Worm (Caenorhabditis elegans): ENCODE results near the gene F19G12.1.

Gene F19G12.1

DNA sequence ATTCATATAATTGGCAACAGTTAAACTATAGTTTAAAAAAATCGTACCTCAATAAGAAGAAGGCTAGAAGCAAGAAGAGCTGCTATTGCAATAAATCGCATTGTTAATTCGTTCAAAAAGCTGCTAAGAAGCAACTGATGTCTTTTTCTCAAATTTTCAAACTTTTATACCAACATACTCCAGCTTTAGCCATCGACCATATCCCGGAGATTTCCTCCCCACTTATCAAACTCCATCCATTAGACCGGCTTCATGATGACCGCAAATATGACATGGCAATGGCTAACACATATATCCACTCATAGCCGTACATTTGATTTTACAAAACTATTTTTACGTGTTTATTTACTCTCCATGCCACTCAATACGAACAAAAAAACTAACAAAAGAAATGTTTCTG is 20.3 kb upstream of the F19G12.1 start, which contains the start of gene abu-2:
TSS of gene abu-2 (minus strand) at position 101 of the 400 bp plus-strand sequence.
- TF ChIP-seq him-1 (tag; optimal IDR thresholded peaks at IDR 0.05) (no peak), W03F9.2 (tag; optimal IDR thresholded peaks at IDR 0.05) (no peak), dao-5 (tag; optimal IDR thresholded peaks at IDR 0.05) (no peak)

DNA sequence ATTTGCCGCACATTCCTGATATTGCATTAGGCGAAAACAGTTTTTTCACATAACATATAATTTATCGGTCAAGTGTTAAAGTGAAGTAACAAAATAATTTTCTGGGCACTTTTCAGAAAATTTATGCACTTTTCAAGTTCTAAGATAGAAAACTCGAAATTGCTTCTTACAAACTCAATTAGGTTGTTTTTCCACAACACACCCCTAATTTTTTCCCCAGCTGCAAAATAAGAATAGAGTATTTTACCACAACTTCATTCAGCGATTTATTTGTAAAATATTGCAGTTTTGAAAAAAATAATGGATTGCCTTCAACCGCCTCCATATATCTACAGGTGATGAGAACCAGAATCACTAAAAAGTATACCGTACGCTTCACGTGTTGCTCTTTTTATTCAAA is 18.0 kb upstream of the F19G12.1 start, which contains the start of gene srh-19:
TSS of gene srh-19 (plus strand) at position 301 of the 400 bp plus-strand sequence.
- no peak for TF ChIP-seq dao-5 (tag; optimal IDR thresholded peaks at IDR 0.05)
- TF ChIP-seq W03F9.2 (tag; optimal IDR thresholded peaks at IDR 0.05), result no peak
- no peak for TF ChIP-seq him-1 (tag; optimal IDR thresholded peaks at IDR 0.05)

DNA sequence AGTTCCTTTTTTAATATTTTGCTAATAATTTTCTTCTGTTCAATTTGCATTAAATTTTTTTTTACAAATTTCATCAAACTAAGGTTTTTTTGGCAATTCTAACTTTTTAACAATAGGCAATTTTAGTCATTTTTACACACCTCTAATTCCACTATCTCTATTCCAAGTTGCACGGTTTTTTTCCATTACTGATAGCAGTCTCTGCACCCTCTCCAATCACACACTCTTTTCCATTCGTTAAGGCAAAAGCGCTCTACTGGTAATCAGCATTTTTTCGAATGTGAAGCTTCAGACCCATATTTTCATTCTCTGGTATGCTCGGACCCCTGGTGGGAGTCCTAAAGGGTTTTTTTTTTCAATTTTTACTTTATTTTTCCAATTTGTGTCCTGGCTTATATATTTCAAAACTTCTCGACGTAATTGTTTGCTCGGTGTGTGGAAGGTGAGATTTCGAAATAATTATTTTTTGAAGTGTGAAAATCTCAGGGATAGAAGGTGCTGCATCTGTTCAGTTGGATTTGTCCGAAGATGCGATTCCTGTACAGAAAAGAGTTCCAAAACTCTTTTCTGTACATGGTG is 13.9 kb upstream of the F19G12.1 start, which contains the start of the genes F19G12.4 and F19G12.8:
TSS of gene F19G12.4 (plus strand) at position 529 of the 579 bp plus-strand sequence.
TSS of gene F19G12.8 (plus strand) at position 545 of the 579 bp plus-strand sequence.
- no peak for TF ChIP-seq W03F9.2 (tag; optimal IDR thresholded peaks at IDR 0.05)
- TF ChIP-seq dao-5 (tag; optimal IDR thresholded peaks at IDR 0.05), result no peak
- TF ChIP-seq him-1 (tag; optimal IDR thresholded peaks at IDR 0.05), result no peak

DNA sequence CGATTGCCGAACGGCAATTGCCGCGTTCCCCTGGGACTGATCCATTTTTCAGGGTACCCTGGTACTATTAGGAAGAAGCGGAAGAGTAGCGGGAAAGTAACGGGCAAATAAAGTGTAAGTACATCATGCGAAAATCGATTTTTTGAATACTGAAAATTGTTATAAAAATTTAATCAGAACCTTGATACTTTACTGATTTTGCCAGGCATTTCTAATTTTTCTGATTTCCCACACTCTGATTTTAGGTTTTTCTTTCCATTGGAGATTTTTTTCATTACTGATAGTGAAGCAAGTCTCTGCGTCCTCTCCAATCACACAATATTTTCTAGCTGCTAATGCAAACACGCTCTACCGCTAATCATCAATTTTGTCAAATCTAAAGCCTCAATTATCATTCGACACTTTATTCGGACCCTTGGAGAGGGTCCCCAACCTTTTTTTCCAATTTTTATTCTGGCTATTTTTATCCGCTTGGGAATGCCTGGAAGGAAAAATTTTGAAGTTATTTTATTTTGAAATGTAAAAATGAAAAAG is 11.6 kb upstream of the F19G12.1 start, which contains the start of gene F19G12.9:
TSS of gene F19G12.9 (plus strand) at position 51 of the 534 bp plus-strand sequence.
- no peak for TF ChIP-seq W03F9.2 (tag; optimal IDR thresholded peaks at IDR 0.05)
- TF ChIP-seq him-1 (tag; optimal IDR thresholded peaks at IDR 0.05), result no peak
- no peak for TF ChIP-seq dao-5 (tag; optimal IDR thresholded peaks at IDR 0.05)

DNA sequence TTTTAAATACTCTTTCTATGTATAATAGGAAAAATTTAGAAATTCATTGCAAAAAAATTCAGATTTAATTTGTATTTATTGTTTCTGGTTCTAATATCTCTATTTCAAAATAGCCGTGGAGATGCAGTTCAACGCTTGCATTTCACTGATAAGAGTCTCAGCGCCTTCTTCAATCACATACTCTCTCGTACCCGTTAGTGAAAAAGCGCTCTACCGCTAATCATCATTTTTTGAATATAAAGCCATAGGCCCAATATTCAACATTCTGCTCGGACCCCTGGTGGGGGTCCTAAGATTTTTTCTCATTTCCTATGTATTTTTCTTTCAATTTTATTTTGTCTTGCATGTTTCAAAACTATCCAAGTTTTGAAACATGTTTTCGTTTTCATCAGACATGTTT is 10.3 kb upstream of the F19G12.1 start:
- TF ChIP-seq W03F9.2 (tag; optimal IDR thresholded peaks at IDR 0.05) (no peak), dao-5 (tag; optimal IDR thresholded peaks at IDR 0.05) (no peak), him-1 (tag; optimal IDR thresholded peaks at IDR 0.05) (no peak)

DNA sequence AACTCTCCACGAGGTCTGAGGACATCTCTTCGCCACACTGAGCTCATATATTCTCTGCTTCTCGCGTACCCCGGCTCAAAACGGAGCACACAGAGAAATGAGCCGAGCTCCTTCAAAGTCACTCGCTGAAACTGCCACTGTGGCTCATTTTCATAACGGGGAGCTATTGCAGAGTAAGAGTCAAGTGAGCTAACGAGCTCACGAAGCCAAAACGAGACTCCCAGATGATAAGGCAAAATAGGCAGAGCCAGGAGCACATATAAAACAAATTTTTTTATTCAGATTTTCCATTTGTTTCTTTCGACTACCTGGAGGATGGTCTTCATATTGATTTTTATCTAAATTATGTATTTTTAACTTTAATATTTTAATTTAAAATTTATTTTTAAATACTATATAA is 6.3 kb upstream of the F19G12.1 start, which contains the start of gene F19G12.3:
TSS of gene F19G12.3 (plus strand) at position 301 of the 400 bp plus-strand sequence.
- TF ChIP-seq dao-5 (tag; optimal IDR thresholded peaks at IDR 0.05), result no peak
- TF ChIP-seq him-1 (tag; optimal IDR thresholded peaks at IDR 0.05), result no peak
- TF ChIP-seq W03F9.2 (tag; optimal IDR thresholded peaks at IDR 0.05), result no peak

DNA sequence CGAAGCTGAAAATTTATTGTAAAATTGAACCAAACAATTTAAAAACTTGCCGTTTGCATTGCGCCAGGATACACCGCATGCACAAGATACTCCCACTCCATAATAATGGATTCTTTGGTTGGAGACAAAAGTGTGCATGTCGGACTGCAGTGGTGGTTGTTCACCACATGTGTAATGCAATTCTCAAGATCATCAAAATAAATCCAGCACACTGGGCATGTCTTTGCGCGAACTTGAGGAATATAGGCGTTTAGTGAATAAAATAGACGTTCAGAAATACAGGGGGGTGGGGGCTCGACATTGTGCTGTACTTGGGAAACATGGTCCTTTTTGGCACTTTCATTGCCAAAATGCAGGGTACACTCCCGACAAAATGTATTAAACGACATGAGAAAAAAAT is 4.4 kb upstream of the F19G12.1 start, which contains the start of gene F19G12.11:
TSS of gene F19G12.11 (minus strand) at position 101 of the 400 bp plus-strand sequence.
- no peak for TF ChIP-seq him-1 (tag; optimal IDR thresholded peaks at IDR 0.05)
- TF ChIP-seq dao-5 (tag; optimal IDR thresholded peaks at IDR 0.05), result no peak
- no peak for TF ChIP-seq W03F9.2 (tag; optimal IDR thresholded peaks at IDR 0.05)

DNA sequence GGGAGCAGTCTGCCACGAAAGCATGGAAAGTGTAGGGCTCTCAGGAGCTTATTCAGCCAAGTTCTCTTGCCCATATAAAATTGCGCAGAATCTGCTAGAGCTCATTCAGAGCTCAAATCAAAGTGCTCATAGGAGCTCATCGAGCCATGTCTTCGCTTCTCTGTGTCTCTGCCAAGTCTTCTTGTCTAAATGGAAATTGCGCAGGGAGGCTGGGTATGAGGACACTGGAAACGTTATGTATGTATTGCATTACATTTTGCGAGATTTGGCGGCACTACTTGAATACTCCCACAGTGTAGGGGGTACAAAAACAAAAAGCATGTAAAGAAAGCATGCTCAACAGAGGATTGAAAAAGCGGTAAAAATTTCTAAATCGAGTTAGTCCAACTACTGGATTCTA is 6.3 kb downstream of the F19G12.1 start:
- no peak for TF ChIP-seq him-1 (tag; optimal IDR thresholded peaks at IDR 0.05)
- TF ChIP-seq dao-5 (tag; optimal IDR thresholded peaks at IDR 0.05), result no peak

DNA sequence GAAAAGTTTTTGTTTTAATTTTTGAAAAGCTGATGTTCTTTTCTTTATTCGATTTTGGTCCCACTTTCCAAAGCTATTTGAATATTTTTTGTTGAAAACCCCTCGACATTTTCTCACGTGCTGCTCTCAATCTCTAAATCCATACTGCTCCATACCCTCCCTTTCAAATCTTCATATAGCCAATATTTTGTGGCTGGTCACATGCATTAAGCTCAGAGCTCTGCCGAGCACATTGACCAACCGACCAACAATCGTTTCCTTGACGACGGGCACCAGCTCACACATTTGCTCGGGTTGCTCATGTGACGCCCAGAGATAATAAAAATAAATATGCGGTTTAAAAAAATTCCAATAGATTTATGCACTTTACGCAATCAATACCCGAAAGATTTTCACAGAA is 8.1 kb downstream of the F19G12.1 start:
- TF ChIP-seq dao-5 (tag; optimal IDR thresholded peaks at IDR 0.05) (no peak), W03F9.2 (tag; optimal IDR thresholded peaks at IDR 0.05) (no peak), him-1 (tag; optimal IDR thresholded peaks at IDR 0.05) (no peak)

DNA sequence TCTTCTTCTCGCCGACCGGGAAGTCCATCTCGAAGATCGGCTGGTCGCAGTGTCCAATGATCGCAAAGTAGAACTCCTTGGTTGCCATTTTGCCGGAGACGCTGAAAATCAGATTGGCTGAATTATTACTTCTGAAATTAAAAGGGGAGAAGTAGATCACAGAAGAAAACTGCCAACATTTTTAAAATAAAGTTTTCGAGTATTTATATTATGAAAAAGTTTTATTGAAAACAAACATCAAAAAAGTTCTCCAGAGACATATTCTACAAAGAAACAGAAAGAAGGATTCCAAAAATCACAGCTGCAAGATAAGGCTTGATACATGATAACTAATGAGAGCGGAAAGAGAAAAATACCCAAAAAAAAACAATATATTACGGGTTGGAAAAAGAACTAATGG is 9.4 kb downstream of the F19G12.1 start, which contains the start of gene sedl-1:
TSS of gene sedl-1 (minus strand) at position 101 of the 400 bp plus-strand sequence.
- no peak for TF ChIP-seq dao-5 (tag; optimal IDR thresholded peaks at IDR 0.05)
- TF ChIP-seq W03F9.2 (tag; optimal IDR thresholded peaks at IDR 0.05), result no peak
- no peak for TF ChIP-seq him-1 (tag; optimal IDR thresholded peaks at IDR 0.05)

DNA sequence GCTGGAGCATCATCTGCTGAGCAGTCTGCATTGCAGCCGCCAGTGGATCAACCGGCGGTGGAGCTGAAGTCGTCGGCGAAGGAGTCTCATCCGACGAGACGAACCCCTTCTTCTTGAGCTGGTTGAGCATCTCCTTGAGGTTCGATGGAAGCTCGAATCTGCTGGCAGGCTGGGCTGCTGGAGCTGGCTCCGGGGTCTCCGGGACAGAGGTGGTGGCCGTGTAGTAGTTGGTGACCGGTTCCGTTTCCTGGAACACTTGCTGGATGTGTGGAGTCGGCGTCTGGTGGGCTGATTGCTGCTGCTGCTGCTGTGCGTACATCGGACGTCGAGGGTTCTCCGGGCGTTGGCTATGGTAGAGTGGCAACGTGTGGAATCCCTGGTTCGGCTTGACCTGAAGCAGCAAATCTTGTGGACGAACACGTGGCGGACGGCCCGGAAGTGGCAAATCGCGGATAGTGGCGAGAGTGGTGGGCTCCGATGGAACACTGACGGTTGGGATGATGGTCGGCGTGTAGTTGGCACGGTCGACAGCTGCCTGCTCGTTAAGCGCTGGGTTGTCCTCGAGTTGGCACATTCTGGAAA is 10.9 kb downstream of the F19G12.1 start:
- no peak for TF ChIP-seq W03F9.2 (tag; optimal IDR thresholded peaks at IDR 0.05)
- no peak for TF ChIP-seq dao-5 (tag; optimal IDR thresholded peaks at IDR 0.05)
- TF ChIP-seq him-1 (tag; optimal IDR thresholded peaks at IDR 0.05), result no peak

DNA sequence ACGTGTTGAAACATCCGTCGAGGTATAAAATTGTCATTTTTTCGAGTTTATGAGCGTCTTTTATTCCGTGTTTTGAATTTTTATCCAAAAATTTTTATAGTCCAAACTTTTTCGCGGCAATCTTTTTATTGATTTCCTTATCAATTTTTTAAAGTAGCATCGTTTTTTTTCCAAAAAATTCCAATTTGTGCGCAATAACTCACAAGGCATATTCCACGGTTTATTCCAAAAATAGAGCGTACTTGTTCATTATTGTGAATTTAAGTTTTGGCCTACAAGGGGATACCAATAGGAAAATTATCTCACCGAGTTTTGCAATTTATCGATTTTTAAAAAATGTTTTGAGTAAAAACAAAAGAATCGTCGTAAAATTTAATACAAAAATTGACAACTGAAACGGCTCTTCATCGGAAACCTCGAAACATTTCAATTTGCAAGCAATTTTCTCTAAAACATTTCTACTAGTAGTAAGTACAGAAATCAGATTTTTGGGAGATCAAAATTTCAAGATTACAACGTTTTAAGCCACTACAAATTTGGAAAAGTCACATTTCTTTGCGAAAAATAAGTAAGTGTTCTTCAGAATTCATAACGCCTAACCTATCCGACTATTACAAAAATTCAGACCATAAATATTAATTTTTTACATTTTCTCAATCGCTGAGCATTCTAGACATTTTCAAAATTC is 12.9 kb downstream of the F19G12.1 start:
- TF ChIP-seq W03F9.2 (tag; optimal IDR thresholded peaks at IDR 0.05) (no peak), him-1 (tag; optimal IDR thresholded peaks at IDR 0.05) (no peak), dao-5 (tag; optimal IDR thresholded peaks at IDR 0.05) (no peak)

DNA sequence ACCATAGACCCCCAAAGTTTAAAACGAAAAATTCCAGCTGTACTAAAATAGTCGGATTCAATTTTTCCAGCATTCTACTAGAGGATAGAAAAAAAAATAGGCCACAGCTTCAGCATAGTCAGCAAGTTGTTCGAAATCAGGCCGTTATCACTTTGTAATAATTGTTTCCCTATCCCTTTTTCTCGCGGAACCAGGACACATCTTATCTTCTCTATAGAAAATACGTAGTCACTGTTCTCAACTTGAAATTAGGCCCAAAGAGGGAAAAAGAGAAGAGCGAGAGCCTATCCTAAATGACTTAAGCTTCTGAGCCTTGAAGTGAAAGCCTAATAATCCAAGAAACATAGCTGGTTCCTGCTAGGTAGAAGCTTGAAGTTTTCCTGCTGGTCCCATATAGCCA is 14.9 kb downstream of the F19G12.1 start:
- TF ChIP-seq him-1 (tag; optimal IDR thresholded peaks at IDR 0.05), result no peak
- no peak for TF ChIP-seq W03F9.2 (tag; optimal IDR thresholded peaks at IDR 0.05)

Data from whole organism, L4/young adult.